Worm (Caenorhabditis elegans) whole organism, midembryonic: ENCODE measurements around the gene F47D12.6.

Experiments used
- med-1 ChIP-seq: sonication (generic microtip); optimal IDR thresholded peaks from 2 replicates; lab custom pipeline; 2017; ENCODE audit warnings: missing genetic modification characterization, mild to moderate bottlenecking, missing compliant biosample characterization, antibody characterized with exemption, missing genetic modification reagents; ENCODE audit not compliant: insufficient read depth
- ztf-23 ChIP-seq: fragments of 200-800 bp; sonication (Bioruptor generic); IDR thresholded peaks from 2 replicates; pipeline ENCODE4 v1.3.6; 2022; ENCODE audit warnings: missing genetic modification reagents, missing genetic modification characterization, missing compliant biosample characterization
- ztf-29 ChIP-seq: fragments of 200-800 bp; sonication (Bioruptor generic); IDR thresholded peaks from 2 replicates; pipeline ENCODE4 v1.3.6; 2022; ENCODE audit warnings: missing genetic modification reagents, missing genetic modification characterization, missing compliant biosample characterization

ce11 chrIII:6312244-6312643 is 25.1 kb upstream of the F47D12.6 start:
- TF ChIP-seq ztf-23 (GFP tag; lab: Robert Waterston, UW) (no peak), ztf-29 (GFP tag; lab: Robert Waterston, UW) (no peak), med-1 (GFP tag; lab: Kevin White, UChicago) (no peak)
